Fruit fly (Drosophila melanogaster) whole organism, embryonic: ENCODE data around the gene Cdc5.

ENCODE experiments used
- Adf1 ChIP-seq: fragments of 200-800 bp; sonication (Bioruptor generic); IDR thresholded peaks from 2 replicates; pipeline ENCODE4 v1.3.6; 2022; ENCODE audit warnings: missing biosample characterization, missing genetic modification characterization
- Bgb ChIP-seq: fragments of 200-800 bp; sonication (Bioruptor generic); IDR thresholded peaks from 2 replicates; pipeline ENCODE4 v1.3.6; 2022; ENCODE audit warnings: missing biosample characterization, missing genetic modification characterization; ENCODE audit not compliant: partially characterized antibody
- CG10267 ChIP-seq: fragments of 200-800 bp; sonication (Bioruptor generic); optimal IDR thresholded peaks from 2 replicates; lab custom pipeline; 2018; ENCODE audit warnings: missing biosample characterization, mild to moderate bottlenecking, missing genetic modification characterization, moderate library complexity
- CG11696 ChIP-seq: fragments of 200-800 bp; sonication (Bioruptor generic); IDR thresholded peaks from 2 replicates; pipeline ENCODE4 v1.3.6; 2022; ENCODE audit warnings: missing biosample characterization, missing genetic modification characterization
- CG12219 ChIP-seq: fragments of 200-800 bp; sonication (Bioruptor generic); optimal IDR thresholded peaks from 3 replicates; lab custom pipeline; 2018; ENCODE audit warnings: missing biosample characterization, mild to moderate bottlenecking, missing genetic modification characterization
- CG12236 ChIP-seq: fragments of 200-800 bp; sonication (Bioruptor generic); optimal IDR thresholded peaks from 2 replicates; lab custom pipeline; 2016; ENCODE audit warnings: missing biosample characterization, missing genetic modification characterization
- CG12769 ChIP-seq: fragments of 200-800 bp; sonication (Bioruptor generic); optimal IDR thresholded peaks from 2 replicates; lab custom pipeline; 2019; ENCODE audit warnings: missing biosample characterization, mild to moderate bottlenecking, missing genetic modification characterization, moderate library complexity
- CG13894 ChIP-seq: fragments of 200-800 bp; sonication (Bioruptor generic); optimal IDR thresholded peaks from 3 replicates; lab custom pipeline; 2018; ENCODE audit warnings: missing biosample characterization, mild to moderate bottlenecking, missing genetic modification characterization, moderate library complexity
- CG15514 ChIP-seq: fragments of 200-800 bp; sonication (Bioruptor generic); optimal IDR thresholded peaks from 3 replicates; lab custom pipeline; 2017; ENCODE audit warnings: missing biosample characterization, missing genetic modification characterization, mild to moderate bottlenecking, moderate library complexity, missing genetic modification reagents
- CG18599 ChIP-seq: fragments of 200-800 bp; sonication (Bioruptor generic); optimal IDR thresholded peaks from 3 replicates; lab custom pipeline; 2017; ENCODE audit warnings: missing biosample characterization, missing genetic modification characterization, mild to moderate bottlenecking, moderate library complexity, missing genetic modification reagents
- CG32772 ChIP-seq: fragments of 200-800 bp; sonication (Bioruptor generic); IDR thresholded peaks from 2 replicates; pipeline ENCODE4 v1.3.6; 2022; ENCODE audit warnings: missing biosample characterization, missing genetic modification characterization
- CG3847 ChIP-seq: fragments of 200-800 bp; sonication (Bioruptor generic); IDR thresholded peaks from 2 replicates; pipeline ENCODE4 v1.3.6; 2022; ENCODE audit warnings: missing biosample characterization, missing genetic modification characterization
- CG4360 ChIP-seq: fragments of 200-800 bp; sonication (Bioruptor generic); IDR thresholded peaks from 2 replicates; pipeline ENCODE4 v1.3.6; 2022; ENCODE audit warnings: missing biosample characterization, missing genetic modification characterization
- CG5180 ChIP-seq: fragments of 200-800 bp; sonication (Bioruptor generic); optimal IDR thresholded peaks from 3 replicates; lab custom pipeline; 2017; ENCODE audit warnings: missing biosample characterization, missing genetic modification characterization, mild to moderate bottlenecking, moderate library complexity, missing genetic modification reagents
- CG6689 ChIP-seq: fragments of 200-800 bp; sonication (Bioruptor generic); IDR thresholded peaks from 2 replicates; pipeline ENCODE4 v1.3.6; 2022; ENCODE audit warnings: missing biosample characterization, missing genetic modification characterization
- CG9727 ChIP-seq: fragments of 200-800 bp; sonication (Bioruptor generic); optimal IDR thresholded peaks from 3 replicates; lab custom pipeline; 2017; ENCODE audit warnings: missing biosample characterization, mild to moderate bottlenecking, missing genetic modification characterization
- CTCF ChIP-seq: fragments of 200-800 bp; sonication (Bioruptor generic); optimal IDR thresholded peaks from 2 replicates; lab custom pipeline; 2017; ENCODE audit warnings: missing biosample characterization, mild to moderate bottlenecking, missing genetic modification characterization, moderate library complexity
- CrebB ChIP-seq: fragments of 200-800 bp; sonication (Bioruptor generic); optimal IDR thresholded peaks from 3 replicates; lab custom pipeline; 2018; ENCODE audit warnings: missing biosample characterization, mild to moderate bottlenecking, missing genetic modification characterization
- Dbx ChIP-seq: fragments of 200-800 bp; sonication (Bioruptor generic); IDR thresholded peaks from 3 replicates; pipeline ENCODE4 v1.3.6; 2022; ENCODE audit warnings: missing biosample characterization, missing genetic modification characterization
- Dfd ChIP-seq, 2 experiments: fragments of >200 bp; optimal IDR thresholded peaks; 2 replicates each; lab custom pipeline; 2017; ENCODE audit warnings: missing biosample characterization in 2 of 2, missing genetic modification characterization in 2 of 2
- E2f1 ChIP-seq: fragments of 200-800 bp; sonication (Bioruptor generic); IDR thresholded peaks from 2 replicates; pipeline ENCODE4 v1.3.6; 2022; ENCODE audit warnings: missing biosample characterization, missing genetic modification characterization
- Ets97D ChIP-seq: fragments of 200-800 bp; sonication (Bioruptor generic); optimal IDR thresholded peaks from 3 replicates; lab custom pipeline; 2016; ENCODE audit warnings: missing biosample characterization, missing genetic modification characterization
- Fer3 ChIP-seq: fragments of 200-800 bp; sonication (Bioruptor generic); optimal IDR thresholded peaks from 2 replicates; lab custom pipeline; 2018; ENCODE audit warnings: missing biosample characterization, mild to moderate bottlenecking, missing genetic modification characterization, moderate library complexity
- GATAe ChIP-seq: fragments of 200-800 bp; sonication (Bioruptor generic); conservative IDR thresholded peaks from 2 replicates; pipeline ENCODE4 v1.3.6; 2022; ENCODE audit warnings: missing biosample characterization, missing genetic modification characterization
- MTF-1 ChIP-seq: fragments of 200-800 bp; sonication (Bioruptor generic); optimal IDR thresholded peaks from 2 replicates; lab custom pipeline; 2018; ENCODE audit warnings: missing biosample characterization, mild to moderate bottlenecking, missing genetic modification characterization, borderline replicate concordance
- Med ChIP-seq: fragments of 200-800 bp; sonication (Bioruptor generic); peaks from one replicate; lab custom pipeline; 2016; ENCODE audit warnings: missing biosample characterization, missing genetic modification characterization, mild to moderate bottlenecking, inconsistent platforms, moderate library complexity
- NfI ChIP-seq: fragments of 200-800 bp; sonication (Bioruptor generic); optimal IDR thresholded peaks from 3 replicates; lab custom pipeline; 2018; ENCODE audit warnings: missing biosample characterization, mild to moderate bottlenecking, missing genetic modification characterization, moderate library complexity
- Side ChIP-seq: fragments of 200-800 bp; sonication (Bioruptor generic); optimal IDR thresholded peaks from 2 replicates; lab custom pipeline; 2016; ENCODE audit warnings: missing biosample characterization, missing genetic modification characterization
- Vsx1 ChIP-seq: fragments of 200-800 bp; sonication (Bioruptor generic); optimal IDR thresholded peaks from 2 replicates; lab custom pipeline; 2017; ENCODE audit warnings: missing biosample characterization, mild to moderate bottlenecking, missing genetic modification characterization, missing genetic modification reagents
- caup ChIP-seq: fragments of 200-800 bp; sonication (Bioruptor generic); optimal IDR thresholded peaks from 3 replicates; lab custom pipeline; 2017; ENCODE audit warnings: missing biosample characterization, mild to moderate bottlenecking, missing genetic modification characterization, moderate library complexity; ENCODE audit not compliant: severe bottlenecking
- ci ChIP-seq: fragments of 200-800 bp; sonication (Bioruptor generic); IDR thresholded peaks from 3 replicates; pipeline ENCODE4 v1.3.6; 2022; ENCODE audit warnings: missing biosample characterization, missing genetic modification characterization
- crp ChIP-seq, 2 experiments: fragments of 200-800 bp; sonication (Bioruptor generic); optimal IDR thresholded peaks; 2 replicates in 1 of 2; 3 replicates in 1 of 2; lab custom pipeline; 2017; ENCODE audit warnings: missing biosample characterization in 2 of 2, missing genetic modification characterization in 2 of 2, mild to moderate bottlenecking in 1 of 2, moderate library complexity in 1 of 2
- fd102C ChIP-seq: fragments of 200-800 bp; sonication (Bioruptor generic); optimal IDR thresholded peaks from 2 replicates; lab custom pipeline; 2018; ENCODE audit warnings: missing biosample characterization, mild to moderate bottlenecking, missing genetic modification characterization, moderate library complexity
- gce ChIP-seq: fragments of 200-800 bp; sonication (Bioruptor generic); IDR thresholded peaks from 3 replicates; pipeline ENCODE4 v1.3.6; 2022; ENCODE audit warnings: missing biosample characterization, missing genetic modification characterization
- jigr1 ChIP-seq: fragments of 200-800 bp; sonication (Bioruptor generic); IDR thresholded peaks from 3 replicates; pipeline ENCODE4 v1.3.6; 2022; ENCODE audit warnings: missing biosample characterization, missing genetic modification characterization
- kah ChIP-seq: fragments of 200-800 bp; sonication (Bioruptor generic); optimal IDR thresholded peaks from 2 replicates; lab custom pipeline; 2018; ENCODE audit warnings: missing biosample characterization, mild to moderate bottlenecking, missing genetic modification characterization
- kni ChIP-seq: fragments of 200-800 bp; sonication (Bioruptor generic); optimal IDR thresholded peaks from 3 replicates; lab custom pipeline; 2017; ENCODE audit warnings: mild to moderate bottlenecking, missing biosample characterization, missing genetic modification reagents, missing genetic modification characterization
- nerfin-2 ChIP-seq: fragments of 200-800 bp; sonication (Bioruptor generic); IDR thresholded peaks from 2 replicates; pipeline ENCODE4 v1.3.6; 2022; ENCODE audit warnings: missing biosample characterization, missing genetic modification characterization; ENCODE audit not compliant: partially characterized antibody
- odd ChIP-seq: fragments of 200-800 bp; sonication (Bioruptor generic); optimal IDR thresholded peaks from 2 replicates; lab custom pipeline; 2017; ENCODE audit warnings: missing biosample characterization, mild to moderate bottlenecking, missing genetic modification characterization
- onecut ChIP-seq: fragments of 200-800 bp; sonication (Bioruptor generic); IDR thresholded peaks from 2 replicates; pipeline ENCODE4 v1.3.6; 2022; ENCODE audit warnings: missing biosample characterization, missing genetic modification characterization
- pzg ChIP-seq: fragments of 200-800 bp; sonication (Bioruptor generic); optimal IDR thresholded peaks from 3 replicates; lab custom pipeline; 2018; ENCODE audit warnings: missing biosample characterization, mild to moderate bottlenecking, missing genetic modification characterization, moderate library complexity
- slbo ChIP-seq: fragments of 200-800 bp; sonication (Bioruptor generic); IDR thresholded peaks from 2 replicates; pipeline ENCODE4 v1.3.6; 2022; ENCODE audit warnings: missing biosample characterization, missing genetic modification characterization
- sna ChIP-seq: fragments of 200-800 bp; sonication (Bioruptor generic); IDR thresholded peaks from 2 replicates; pipeline ENCODE4 v1.3.6; 2022; ENCODE audit warnings: missing biosample characterization, missing genetic modification characterization; ENCODE audit not compliant: partially characterized antibody
- sug ChIP-seq: fragments of 200-800 bp; optimal IDR thresholded peaks from 2 replicates; lab custom pipeline; 2019; ENCODE audit warnings: missing biosample characterization, mild to moderate bottlenecking, missing genetic modification characterization, moderate library complexity
- tgo ChIP-seq: fragments of 200-800 bp; sonication (Bioruptor generic); IDR thresholded peaks from 3 replicates; pipeline ENCODE4 v1.3.6; 2022; ENCODE audit warnings: missing biosample characterization, missing genetic modification characterization
- unpg ChIP-seq: fragments of 200-800 bp; sonication (Bioruptor generic); optimal IDR thresholded peaks from 3 replicates; lab custom pipeline; 2018; ENCODE audit warnings: missing biosample characterization, mild to moderate bottlenecking, missing genetic modification characterization, moderate library complexity
- vvl ChIP-seq: fragments of 200-800 bp; sonication (Bioruptor generic); IDR thresholded peaks from 2 replicates; pipeline ENCODE4 v1.3.6; 2022; ENCODE audit warnings: missing biosample characterization, missing genetic modification characterization

Gene Cdc5

dm6 chr3L:331842-332802, 29.1 kb downstream of the Cdc5 start, which contains the start of gene mthl9 (continued):
- TF ChIP-seq CG12219 (GFP tag; lab: Kevin White, UChicago) = peak; percentile 21
- no peak for TF ChIP-seq nerfin-2 (GFP tag; lab: Robert Waterston, UW)
- TF ChIP-seq sug (tag; lab: Kevin White, UChicago) = peak; percentile 90
- TF ChIP-seq slbo (GFP tag; lab: Robert Waterston, UW) = peak; percentile 36; the same call in 1 of the 2 replicates
- peak; percentile 16 for TF ChIP-seq CG5180 (GFP tag; lab: Kevin White, UChicago)
- TF ChIP-seq MTF-1 = peak; percentile 6
- TF ChIP-seq CG10267 (tag; lab: Kevin White, UChicago) = no peak
- no peak; the same call in 2 of the 3 replicates for TF ChIP-seq jigr1 (GFP tag; lab: Robert Waterston, UW)
- no peak for TF ChIP-seq tgo
- peak; percentile 56 for TF ChIP-seq Med (GFP tag; lab: Kevin White, UChicago)
- TF ChIP-seq gce (GFP tag; lab: Robert Waterston, UW) = peak; percentile 38; the same call in 1 of the 3 replicates
- TF ChIP-seq CG4360 (GFP tag; lab: Robert Waterston, UW) = 0 out of 2 replicates have a peak, but pooled peaks have one; percentile 35
- TF ChIP-seq kni (GFP tag; lab: Kevin White, UChicago) = peak; percentile 16
- TF ChIP-seq CG18599 = no peak
- peak; percentile 56 for TF ChIP-seq vvl
- TF ChIP-seq Bgb (GFP tag; lab: Robert Waterston, UW) = peak; percentile 55
- peak; percentile 91 for TF ChIP-seq Vsx1 (GFP tag; lab: Kevin White, UChicago)
- TF ChIP-seq E2f1 (GFP tag; lab: Robert Waterston, UW) = no peak
- 0 out of 2 replicates have a peak, but pooled peaks have one; percentile 35 for TF ChIP-seq sna (GFP tag; lab: Robert Waterston, UW)
- TF ChIP-seq CG12769 (tag; lab: Kevin White, UChicago) = peak; percentile 94
- no peak; the same call in 1 of the 2 replicates for TF ChIP-seq CG11696
- TF ChIP-seq CG6689 (GFP tag; lab: Robert Waterston, UW) = no peak
- no peak for TF ChIP-seq CG9727 (GFP tag; lab: Kevin White, UChicago)
- no peak for TF ChIP-seq CG3847 (GFP tag; lab: Robert Waterston, UW)
- TF ChIP-seq Ets97D (GFP tag; lab: Kevin White, UChicago) = peak; percentile 1
- 0 out of 3 replicates have a peak, but pooled peaks have one; percentile 5 for TF ChIP-seq ci (GFP tag; lab: Robert Waterston, UW)
- TF ChIP-seq CG32772 (GFP tag; lab: Robert Waterston, UW) = no peak
- peak; percentile 46 for TF ChIP-seq odd (GFP tag; lab: Kevin White, UChicago)
- peak; percentile 46; the same call in 1 of the 2 replicates for TF ChIP-seq Adf1
- TF ChIP-seq fd102C (GFP tag; lab: Kevin White, UChicago) = no peak
- peak; percentile 8 for TF ChIP-seq Fer3 (tag; lab: Kevin White, UChicago)
- TF ChIP-seq CG13894 (tag; lab: Kevin White, UChicago) = peak; percentile 42
- peak; percentile 8 for TF ChIP-seq NfI (GFP tag; lab: Kevin White, UChicago)
- peak; percentile 12 for TF ChIP-seq CrebB
- peak in 1 of 2 experiments; percentile 35 for TF ChIP-seq crp (GFP tag; optimal IDR thresholded peaks at IDR 0.05; lab: Kevin White, UChicago)
- TF ChIP-seq Dbx = 0 out of 3 replicates have a peak, but pooled peaks have one; percentile 19
- TF ChIP-seq kah (GFP tag; lab: Kevin White, UChicago) = no peak
- peak; percentile 9 for TF ChIP-seq pzg (GFP tag; lab: Kevin White, UChicago)
- TF ChIP-seq CTCF (GFP tag; lab: Kevin White, UChicago) = peak; percentile 80
- no peak for TF ChIP-seq CG12236
- TF ChIP-seq GATAe (GFP tag; lab: Robert Waterston, UW) = peak; percentile 24; the same call in 1 of the 2 replicates
- 0 out of 2 replicates have a peak, but pooled peaks have one; percentile 11 for TF ChIP-seq onecut
- no peak for TF ChIP-seq Dfd (GFP tag; optimal IDR thresholded peaks at IDR 0.05; lab: Kevin White, UChicago)
- peak; percentile 54 for TF ChIP-seq caup
- TF ChIP-seq unpg = no peak
- TF ChIP-seq CG15514 (GFP tag; lab: Kevin White, UChicago) = peak; percentile 77
- no peak for TF ChIP-seq Side (GFP tag; lab: Kevin White, UChicago)
